Worm (Caenorhabditis elegans) whole organism, midembryonic: ENCODE data around the gene rga-8.

ENCODE experiments used
- T22C8.4 ChIP-seq: fragments of 200-800 bp; sonication (Bioruptor generic); IDR thresholded peaks from 2 replicates; pipeline ENCODE4 v1.3.6; 2022; ENCODE audit warnings: missing genetic modification characterization, missing compliant biosample characterization
- cog-1 ChIP-seq: sonication (generic microtip); optimal IDR thresholded peaks from 2 replicates; lab custom pipeline; 2016; ENCODE audit warnings: missing genetic modification characterization, missing compliant biosample characterization
- flt-1 ChIP-seq: fragments of 200-800 bp; sonication (Bioruptor generic); IDR thresholded peaks from 2 replicates; pipeline ENCODE4 v1.3.6; 2022; ENCODE audit warnings: missing genetic modification characterization, missing compliant biosample characterization
- klf-2 ChIP-seq: fragments of 200-800 bp; sonication (Bioruptor generic); conservative IDR thresholded peaks from 2 replicates; pipeline ENCODE4 v1.3.6; 2022; ENCODE audit warnings: missing genetic modification reagents, missing genetic modification characterization, missing compliant biosample characterization
- med-1 ChIP-seq: sonication (generic microtip); optimal IDR thresholded peaks from 2 replicates; lab custom pipeline; 2017; ENCODE audit warnings: missing genetic modification characterization, mild to moderate bottlenecking, missing compliant biosample characterization, antibody characterized with exemption, missing genetic modification reagents; ENCODE audit not compliant: insufficient read depth
- ref-1 ChIP-seq: fragments of 200-800 bp; sonication (Bioruptor generic); conservative IDR thresholded peaks from 2 replicates; pipeline ENCODE4 v1.3.6; 2022; ENCODE audit warnings: missing genetic modification reagents, missing genetic modification characterization, missing compliant biosample characterization
- tab-1 ChIP-seq: fragments of 200-800 bp; sonication (Bioruptor generic); IDR thresholded peaks from 2 replicates; pipeline ENCODE4 v1.3.6; 2022; ENCODE audit warnings: missing genetic modification characterization, missing compliant biosample characterization
- ztf-23 ChIP-seq: fragments of 200-800 bp; sonication (Bioruptor generic); IDR thresholded peaks from 2 replicates; pipeline ENCODE4 v1.3.6; 2022; ENCODE audit warnings: missing genetic modification reagents, missing genetic modification characterization, missing compliant biosample characterization
- ztf-29 ChIP-seq: fragments of 200-800 bp; sonication (Bioruptor generic); IDR thresholded peaks from 2 replicates; pipeline ENCODE4 v1.3.6; 2022; ENCODE audit warnings: missing genetic modification reagents, missing genetic modification characterization, missing compliant biosample characterization

ce11 chrX:5243382-5243979, 36.1 kb downstream of the rga-8 start, which contains the start of gene mtm-5:
- TF ChIP-seq cog-1 (tag; lab: Kevin White, UChicago) = no peak
- TF ChIP-seq klf-2 (GFP tag; lab: Robert Waterston, UW) = no peak
- TF ChIP-seq flt-1 (GFP tag; lab: Robert Waterston, UW) = no peak
- no peak for TF ChIP-seq ref-1 (GFP tag; lab: Robert Waterston, UW)
- TF ChIP-seq ztf-23 (GFP tag; lab: Robert Waterston, UW) = no peak
- TF ChIP-seq med-1 (GFP tag; lab: Kevin White, UChicago) = no peak
- TF ChIP-seq ztf-29 (GFP tag; lab: Robert Waterston, UW) = no peak
- TF ChIP-seq tab-1 (GFP tag; lab: Robert Waterston, UW) = no peak
- no peak for TF ChIP-seq T22C8.4
